Worm (Caenorhabditis elegans) whole organism, L1 larva: ENCODE results near the gene mam-6.
A peak's percentile ranks its signal among the peaks of the same experiment; 100 is the strongest.

Experiments
- alr-1 ChIP-seq: fragments of 200-800 bp; sonication (Bioruptor generic); optimal IDR thresholded peaks from 2 replicates; lab custom pipeline; 2018; ENCODE audit warnings: borderline replicate concordance, mild to moderate bottlenecking, missing genetic modification characterization, missing compliant biosample characterization
- blmp-1 ChIP-seq: fragments of 150-350 bp; optimal IDR thresholded peaks from 2 replicates; lab custom pipeline; 2014; ENCODE audit warnings: missing biosample characterization, missing genetic modification characterization
- ceh-8 ChIP-seq: fragments of 200-800 bp; sonication (Bioruptor generic); optimal IDR thresholded peaks from 2 replicates; lab custom pipeline; 2018; ENCODE audit warnings: mild to moderate bottlenecking, missing genetic modification characterization, moderate library complexity, missing compliant biosample characterization
- ceh-82 ChIP-seq, 3 experiments: fragments of 150-350 bp in 1 of 3; sonication (generic microtip) in 2 of 3; optimal IDR thresholded peaks; 2 replicates each; lab custom pipeline; 2014 to 2017; ENCODE audit warnings: missing biosample characterization in 3 of 3, missing genetic modification characterization in 3 of 3
- ceh-88 ChIP-seq: fragments of 200-800 bp; sonication (Bioruptor generic); IDR thresholded peaks from 2 replicates; pipeline ENCODE4 v1.3.6; 2022; ENCODE audit warnings: missing genetic modification characterization, missing compliant biosample characterization
- dsc-1 ChIP-seq: sonication (generic microtip); optimal IDR thresholded peaks from 2 replicates; lab custom pipeline; 2016; ENCODE audit warnings: mild to moderate bottlenecking, missing genetic modification characterization, missing compliant biosample characterization
- efl-1 ChIP-seq, 4 experiments: fragments of 150-350 bp; optimal IDR thresholded peaks in 3 of 4; peaks in 1 of 4; 1 replicate in 1 of 4; 2 replicates in 3 of 4; lab custom pipeline; 2014; ENCODE audit warnings: missing biosample characterization in 2 of 4, missing genetic modification characterization in 2 of 4, missing genetic modification reagents in 2 of 4
- egl-13 ChIP-seq: sonication (generic microtip); optimal IDR thresholded peaks from 2 replicates; lab custom pipeline; 2016; ENCODE audit warnings: missing genotype, missing genetic modification reagents, missing genetic modification characterization, missing compliant biosample characterization
- egl-27 ChIP-seq, 2 experiments: fragments of 150-350 bp in 1 of 2; sonication (generic microtip); optimal IDR thresholded peaks; 3 replicates each; lab custom pipeline; 2017 to 2018; ENCODE audit warnings: missing biosample characterization in 2 of 2, missing genetic modification characterization in 2 of 2, missing genetic modification reagents in 2 of 2
- elt-3 ChIP-seq, 6 experiments: fragments of 150-350 bp in 1 of 6; sonication (generic microtip); optimal IDR thresholded peaks; 2 replicates each; lab custom pipeline; 2017 to 2018; ENCODE audit warnings: missing biosample characterization in 6 of 6, missing genetic modification characterization in 6 of 6, inconsistent platforms in 1 of 6
- ets-5 ChIP-seq: fragments of 200-800 bp; sonication (Bioruptor generic); IDR thresholded peaks from 2 replicates; pipeline ENCODE4 v1.3.6; 2022; ENCODE audit warnings: missing genetic modification characterization, missing compliant biosample characterization
- fkh-10 ChIP-seq: sonication (generic microtip); optimal IDR thresholded peaks from 2 replicates; lab custom pipeline; 2017; ENCODE audit warnings: missing biosample characterization, missing genetic modification reagents, missing genetic modification characterization
- hlh-17 ChIP-seq: fragments of 200-800 bp; sonication (Bioruptor generic); optimal IDR thresholded peaks from 2 replicates; lab custom pipeline; 2018; ENCODE audit warnings: missing genetic modification characterization, mild to moderate bottlenecking, missing compliant biosample characterization, moderate library complexity, borderline replicate concordance
- jun-1 ChIP-seq: fragments of 150-350 bp; optimal IDR thresholded peaks from 2 replicates; lab custom pipeline; 2014; ENCODE audit warnings: missing biosample characterization, missing genetic modification reagents, missing genetic modification characterization
- lin-14 ChIP-seq: fragments of 200-800 bp; sonication (Bioruptor generic); optimal IDR thresholded peaks from 2 replicates; lab custom pipeline; 2018; ENCODE audit warnings: mild to moderate bottlenecking, missing genetic modification characterization, moderate library complexity, missing compliant biosample characterization
- lin-15B ChIP-seq: fragments of 150-350 bp; sonication (generic microtip); optimal IDR thresholded peaks from 3 replicates; lab custom pipeline; 2014; ENCODE audit warnings: missing biosample characterization, missing genetic modification characterization
- lin-35 ChIP-seq, 2 experiments: fragments of 150-350 bp; optimal IDR thresholded peaks; 2 replicates each; lab custom pipeline; 2014; ENCODE audit warnings: missing biosample characterization in 2 of 2, missing genetic modification characterization in 2 of 2, missing genetic modification reagents in 2 of 2
- lin-39 ChIP-seq: fragments of 150-350 bp; optimal IDR thresholded peaks from 2 replicates; lab custom pipeline; 2014; ENCODE audit warnings: missing biosample characterization, missing genetic modification reagents, missing genetic modification characterization
- lir-3 ChIP-seq: sonication (generic microtip); optimal IDR thresholded peaks from 2 replicates; lab custom pipeline; 2016; ENCODE audit warnings: mild to moderate bottlenecking, missing genetic modification characterization, moderate library complexity, missing compliant biosample characterization; ENCODE audit not compliant: poor library complexity
- mab-9 ChIP-seq: fragments of 200-800 bp; sonication (Bioruptor generic); IDR thresholded peaks from 2 replicates; pipeline ENCODE4 v1.3.6; 2022; ENCODE audit warnings: missing genetic modification reagents, missing genetic modification characterization, missing compliant biosample characterization
- mef-2 ChIP-seq: fragments of 150-350 bp; optimal IDR thresholded peaks from 2 replicates; lab custom pipeline; 2014; ENCODE audit warnings: missing biosample characterization, missing genetic modification characterization
- mep-1 ChIP-seq: fragments of 150-350 bp; optimal IDR thresholded peaks from 2 replicates; lab custom pipeline; 2014; ENCODE audit warnings: missing biosample characterization, missing genetic modification characterization
- nhr-20 ChIP-seq: sonication (generic microtip); optimal IDR thresholded peaks from 2 replicates; lab custom pipeline; 2016; ENCODE audit warnings: mild to moderate bottlenecking, missing genetic modification characterization, missing compliant biosample characterization
- nhr-71 ChIP-seq: sonication (generic microtip); optimal IDR thresholded peaks from 2 replicates; lab custom pipeline; 2016; ENCODE audit warnings: mild to moderate bottlenecking, missing genetic modification characterization, moderate library complexity, missing compliant biosample characterization
- nhr-85 ChIP-seq: sonication (generic microtip); peaks from one replicate; lab custom pipeline; 2016; ENCODE audit warnings: missing genetic modification characterization, inconsistent platforms, missing compliant biosample characterization
- nhr-90 ChIP-seq: sonication (generic microtip); optimal IDR thresholded peaks from 2 replicates; lab custom pipeline; 2016; ENCODE audit warnings: mild to moderate bottlenecking, missing genetic modification characterization, missing compliant biosample characterization; ENCODE audit not compliant: poor library complexity
- pax-3 ChIP-seq: fragments of 200-800 bp; sonication (Bioruptor generic); optimal IDR thresholded peaks from 2 replicates; lab custom pipeline; 2018; ENCODE audit warnings: mild to moderate bottlenecking, missing genetic modification characterization, moderate library complexity, missing compliant biosample characterization
- rnt-1 ChIP-seq: sonication (generic microtip); optimal IDR thresholded peaks from 2 replicates; lab custom pipeline; 2016; ENCODE audit warnings: mild to moderate bottlenecking, missing genetic modification characterization, moderate library complexity, missing compliant biosample characterization
- skn-1 ChIP-seq: fragments of 150-350 bp; optimal IDR thresholded peaks from 2 replicates; lab custom pipeline; 2014; ENCODE audit warnings: missing biosample characterization, missing genetic modification characterization
- snpc-4 ChIP-seq: fragments of 150-350 bp; optimal IDR thresholded peaks from 2 replicates; lab custom pipeline; 2014; ENCODE audit warnings: missing biosample characterization, missing genetic modification characterization
- unc-130 ChIP-seq: fragments of 150-350 bp; optimal IDR thresholded peaks from 2 replicates; lab custom pipeline; 2017; ENCODE audit warnings: missing biosample characterization, missing genetic modification characterization, inconsistent platforms
- unc-30 ChIP-seq: sonication (generic microtip); optimal IDR thresholded peaks from 2 replicates; lab custom pipeline; 2017; ENCODE audit warnings: missing biosample characterization, missing genetic modification characterization
- unc-98 ChIP-seq: fragments of 200-800 bp; sonication (Bioruptor generic); IDR thresholded peaks from 2 replicates; pipeline ENCODE4 v1.3.6; 2022; ENCODE audit warnings: missing genetic modification characterization, missing compliant biosample characterization
- zag-1 ChIP-seq: fragments of 150-350 bp; optimal IDR thresholded peaks from 2 replicates; lab custom pipeline; 2014; ENCODE audit warnings: missing biosample characterization, missing genetic modification characterization
- zip-4 ChIP-seq: fragments of 200-800 bp; sonication (Bioruptor generic); optimal IDR thresholded peaks from 2 replicates; lab custom pipeline; 2018; ENCODE audit warnings: mild to moderate bottlenecking, missing genetic modification characterization, moderate library complexity, missing compliant biosample characterization
- ztf-11 ChIP-seq, 2 experiments: sonication (generic microtip); optimal IDR thresholded peaks; 2 replicates each; lab custom pipeline; 2016 to 2017; ENCODE audit warnings: missing genetic modification characterization in 2 of 2, missing biosample characterization in 1 of 2, missing compliant biosample characterization in 1 of 2
- ztf-4 ChIP-seq: fragments of 150-350 bp; optimal IDR thresholded peaks from 2 replicates; lab custom pipeline; 2014; ENCODE audit warnings: missing biosample characterization, missing genetic modification characterization

The mam-6 gene

DNA sequence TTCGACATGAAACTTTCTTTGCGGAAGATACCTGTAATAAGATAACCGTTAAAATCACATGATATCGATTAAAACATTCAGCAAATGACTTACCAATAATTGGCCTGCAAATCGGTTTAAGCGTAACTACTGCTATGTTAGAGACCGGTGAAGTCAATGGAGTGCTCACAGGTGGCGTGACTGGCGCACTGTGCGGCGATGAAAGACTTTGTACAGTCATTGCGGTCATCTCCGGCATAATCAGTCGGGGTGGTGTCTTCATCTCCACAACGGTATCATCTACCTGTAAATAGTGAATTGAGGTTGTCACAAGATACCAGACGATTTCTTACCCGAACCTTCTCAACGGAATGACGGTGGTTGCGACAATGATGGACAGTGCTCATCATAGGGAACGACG lies 7.8 kb upstream of the mam-6 start:
- TF ChIP-seq lin-35 (GFP tag; optimal IDR thresholded peaks at IDR 0.05; lab: Kevin White, UChicago) (peak in 1 of 2 experiments; percentile 22), skn-1 (no peak), ceh-8 (GFP tag; lab: Kevin White, UChicago) (no peak)

DNA sequence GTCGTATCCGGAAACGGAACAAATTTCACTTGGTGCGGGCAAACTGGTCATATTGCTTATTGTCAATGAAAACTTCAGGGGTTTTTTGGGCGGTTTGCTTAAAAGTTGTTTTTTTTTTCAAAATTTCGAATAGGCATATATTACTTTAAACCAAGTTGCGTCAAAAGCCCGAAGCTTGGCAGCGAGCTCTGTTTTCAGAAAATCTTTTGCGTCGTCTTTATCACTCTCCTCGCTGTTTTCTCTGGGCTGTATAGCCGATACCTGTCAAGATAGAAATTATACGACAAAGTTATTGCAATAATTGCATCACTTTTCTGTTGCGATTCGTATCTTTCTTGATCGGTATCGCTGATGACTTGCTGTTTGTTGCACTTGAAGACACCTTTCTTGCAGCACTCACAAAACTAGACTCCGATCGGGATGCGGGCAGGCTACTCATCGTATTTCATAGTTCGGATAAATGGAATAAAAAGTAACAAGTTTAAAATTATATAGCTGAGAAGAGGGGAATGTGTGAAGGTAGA lies 7.0 kb upstream of the mam-6 start, which contains the start of the genes H40L08.3 and H40L08.9:
TSS of gene H40L08.3 (minus strand) at position 51 of the 524 bp plus-strand sequence.
TSS of gene H40L08.9 (minus strand) at position 439 of the 524 bp plus-strand sequence.
- TF ChIP-seq nhr-90 (tag; lab: Kevin White, UChicago): no peak
- TF ChIP-seq lin-14 (GFP tag; lab: Kevin White, UChicago): peak; percentile 21
- TF ChIP-seq fkh-10 (GFP tag; lab: Kevin White, UChicago): no peak
- TF ChIP-seq rnt-1 (tag; lab: Kevin White, UChicago): peak; percentile 3
- TF ChIP-seq egl-13 (tag; lab: Kevin White, UChicago): no peak
- TF ChIP-seq nhr-20 (tag; lab: Kevin White, UChicago): peak; percentile 47
- TF ChIP-seq jun-1 (tag; lab: Kevin White, UChicago): no peak
- peak in 2 of 6 experiments; percentile 31 to 35 for TF ChIP-seq elt-3 (tag; optimal IDR thresholded peaks at IDR 0.05; lab: Kevin White, UChicago)
- TF ChIP-seq ceh-82 (tag; optimal IDR thresholded peaks at IDR 0.05; lab: Kevin White, UChicago): no peak
- TF ChIP-seq ztf-4: no peak
- no peak for TF ChIP-seq lin-39 (tag; lab: Kevin White, UChicago)
- no peak for TF ChIP-seq zag-1
- TF ChIP-seq pax-3 (tag; lab: Kevin White, UChicago): no peak
- no peak for TF ChIP-seq mab-9 (GFP tag; lab: Robert Waterston, UW)
- TF ChIP-seq ztf-11 (tag; optimal IDR thresholded peaks at IDR 0.05; lab: Kevin White, UChicago): no peak
- no peak for TF ChIP-seq unc-30 (tag; lab: Kevin White, UChicago)
- no peak for TF ChIP-seq blmp-1 (tag; lab: Kevin White, UChicago)
- no peak for TF ChIP-seq mef-2 (tag; lab: Kevin White, UChicago)
- TF ChIP-seq nhr-71 (tag; lab: Kevin White, UChicago): peak; percentile 4
- no peak for TF ChIP-seq zip-4 (GFP tag; lab: Kevin White, UChicago)
- TF ChIP-seq efl-1 (optimal IDR thresholded peaks at IDR 0.05; lab: Kevin White, UChicago): no peak
- TF ChIP-seq efl-1 (GFP tag; optimal IDR thresholded peaks at IDR 0.05 in 1 of 2; lab: Kevin White, UChicago): no peak
- peak; percentile 72 for TF ChIP-seq nhr-85 (tag; lab: Kevin White, UChicago)
- no peak for TF ChIP-seq alr-1 (tag; lab: Kevin White, UChicago)
- TF ChIP-seq snpc-4 (tag; lab: Kevin White, UChicago): no peak
- TF ChIP-seq hlh-17 (GFP tag; lab: Kevin White, UChicago): no peak

DNA sequence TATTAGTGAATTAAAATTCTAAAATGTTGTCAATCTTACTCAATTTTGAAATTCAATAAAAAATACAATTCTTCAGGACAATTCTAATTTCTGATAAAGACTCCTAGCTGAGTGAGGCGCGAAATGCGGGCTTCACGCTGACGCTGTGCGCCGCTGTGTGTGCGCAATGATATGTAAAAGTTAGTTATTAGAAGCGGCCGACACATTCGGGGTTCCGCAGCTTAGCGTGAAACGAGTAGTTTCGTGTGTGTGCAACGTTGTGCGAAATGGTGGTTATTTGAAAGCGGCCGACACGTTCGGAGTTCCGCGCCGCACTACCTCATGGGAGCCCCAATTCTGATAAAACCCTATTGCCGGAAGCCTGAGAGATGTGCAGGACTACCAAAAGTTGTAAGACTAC lies 6.0 kb upstream of the mam-6 start:
- TF ChIP-seq efl-1 (optimal IDR thresholded peaks at IDR 0.05; lab: Kevin White, UChicago): no peak
- peak in 1 of 2 experiments; percentile 53 for TF ChIP-seq efl-1 (GFP tag; optimal IDR thresholded peaks at IDR 0.05 in 1 of 2; lab: Kevin White, UChicago)
- no peak for TF ChIP-seq ceh-88
- TF ChIP-seq pax-3 (tag; lab: Kevin White, UChicago): no peak
- TF ChIP-seq snpc-4 (tag; lab: Kevin White, UChicago): peak; percentile 11
- TF ChIP-seq lin-15B: no peak
- TF ChIP-seq dsc-1 (tag; lab: Kevin White, UChicago): no peak
- no peak for TF ChIP-seq ets-5 (GFP tag; lab: Robert Waterston, UW)
- TF ChIP-seq nhr-85 (tag; lab: Kevin White, UChicago): peak; percentile 9
- no peak for TF ChIP-seq unc-130 (tag; lab: Kevin White, UChicago)
- TF ChIP-seq egl-27 (tag; optimal IDR thresholded peaks at IDR 0.05; lab: Kevin White, UChicago): no peak

DNA sequence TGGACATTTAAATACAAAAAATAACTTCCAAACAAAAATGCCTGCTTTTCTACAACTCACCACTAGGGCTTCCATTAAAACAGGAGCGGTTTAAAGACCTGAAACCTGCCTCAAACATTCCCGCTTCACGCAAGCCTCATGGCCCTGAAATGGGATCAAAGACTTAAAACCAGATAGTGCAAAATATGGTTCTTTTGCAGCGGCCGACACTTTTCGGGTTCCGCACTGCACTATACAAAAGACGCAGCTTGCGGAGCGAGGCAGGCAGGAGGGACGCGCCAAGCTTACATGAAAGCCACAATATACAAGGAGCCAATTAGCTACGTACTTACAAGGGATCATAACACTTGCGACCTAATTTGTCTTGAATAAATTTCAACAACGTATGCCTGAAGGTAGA lies 4.3 kb upstream of the mam-6 start:
- TF ChIP-seq unc-98 (GFP tag; lab: Robert Waterston, UW): no peak
- TF ChIP-seq mep-1 (tag; lab: Kevin White, UChicago): no peak
- TF ChIP-seq lir-3: no peak
- peak; percentile 34 for TF ChIP-seq snpc-4 (tag; lab: Kevin White, UChicago)
